Worm (Caenorhabditis elegans): ENCODE results near the gene ced-11.

- TF ChIP-seq flt-1 (GFP tag; IDR thresholded peaks at IDR 0.05) (no peak), T22C8.4 (GFP tag; IDR thresholded peaks at IDR 0.05) (no peak), cog-1 (tag; optimal IDR thresholded peaks at IDR 0.05) (no peak), ztf-23 (GFP tag; IDR thresholded peaks at IDR 0.05) (no peak)
Measured at ce11 chrIII:9109172-9109571, 10.2 kb upstream of the ced-11 start, which contains the start of gene cya-1.
